Worm (Caenorhabditis elegans) whole organism, early embryonic: Measurements from ENCODE around the gene C27D6.3.

Source experiments
- F13C5.2 ChIP-seq: sonication (generic microtip); optimal IDR thresholded peaks from 2 replicates; lab custom pipeline; 2017; ENCODE audit warnings: mild to moderate bottlenecking, missing genetic modification characterization, inconsistent platforms, missing compliant biosample characterization
- ama-1 ChIP-seq: fragments of 150-350 bp; optimal IDR thresholded peaks from 2 replicates; lab custom pipeline; 2014
- ceh-13 ChIP-seq: fragments of 200-800 bp; sonication (Bioruptor generic); optimal IDR thresholded peaks from 2 replicates; lab custom pipeline; 2018; ENCODE audit warnings: mild to moderate bottlenecking, missing genetic modification characterization, missing compliant biosample characterization
- flt-1 ChIP-seq: fragments of 200-800 bp; sonication (Bioruptor generic); IDR thresholded peaks from 2 replicates; pipeline ENCODE4 v1.3.6; 2022; ENCODE audit warnings: missing genetic modification characterization, missing compliant biosample characterization
- hmbx-1 ChIP-seq: sonication (generic microtip); optimal IDR thresholded peaks from 2 replicates; lab custom pipeline; 2016; ENCODE audit warnings: mild to moderate bottlenecking, missing genetic modification characterization, missing compliant biosample characterization
- hmg-4 ChIP-seq: fragments of 200-800 bp; sonication (Bioruptor generic); optimal IDR thresholded peaks from 2 replicates; lab custom pipeline; 2018; ENCODE audit warnings: mild to moderate bottlenecking, missing genetic modification characterization, missing compliant biosample characterization
- pes-1 ChIP-seq: fragments of 200-800 bp; sonication (Bioruptor generic); IDR thresholded peaks from 2 replicates; pipeline ENCODE4 v1.3.6; 2022; ENCODE audit warnings: missing genetic modification reagents, missing genetic modification characterization, missing compliant biosample characterization
- scrt-1 ChIP-seq: fragments of 200-800 bp; sonication (Bioruptor generic); IDR thresholded peaks from 2 replicates; pipeline ENCODE4 v1.3.6; 2022; ENCODE audit warnings: missing genetic modification characterization, missing compliant biosample characterization
- tbx-37 ChIP-seq: fragments of 200-800 bp; sonication (Bioruptor generic); conservative IDR thresholded peaks from 2 replicates; pipeline ENCODE4 v1.3.6; 2022; ENCODE audit warnings: missing genetic modification reagents, missing genetic modification characterization, missing compliant biosample characterization

ce11 chrII:5202930-5203329 is 28.7 kb upstream of the C27D6.3 start, which contains the start of gene ampd-1:
- TF ChIP-seq scrt-1 (GFP tag; lab: Robert Waterston, UW) (no peak), F13C5.2 (tag; lab: Kevin White, UChicago) (no peak), ceh-13 (GFP tag; lab: Kevin White, UChicago) (no peak), tbx-37 (GFP tag; lab: Robert Waterston, UW) (no peak), hmbx-1 (tag; lab: Kevin White, UChicago) (no peak), ama-1 (no peak), flt-1 (GFP tag; lab: Robert Waterston, UW) (no peak), pes-1 (GFP tag; lab: Robert Waterston, UW) (no peak), hmg-4 (GFP tag; lab: Kevin White, UChicago) (no peak)
